Fruit fly (Drosophila melanogaster) Kc167 (cell line): ENCODE measurements around the gene CG15602.
"Not testable (repeated sequence)": the region's sequence is repeated elsewhere in the genome, so short reads cannot be mapped to it uniquely, and the experiment has no call there.

Experiments
- Myc ChIP-seq: fragments of >200 bp; optimal IDR thresholded peaks from 2 replicates; lab custom pipeline; 2017; ENCODE audit warnings: missing external identifiers
- Sin3A ChIP-seq: fragments of >200 bp; optimal IDR thresholded peaks from 2 replicates; lab custom pipeline; 2018; ENCODE audit warnings: missing external identifiers
- h ChIP-seq: fragments of >200 bp; optimal IDR thresholded peaks from 3 replicates; lab custom pipeline; 2018; ENCODE audit warnings: missing external identifiers
- insv ChIP-seq: fragments of >200 bp; optimal IDR thresholded peaks from 3 replicates; lab custom pipeline; 2018; ENCODE audit warnings: missing external identifiers
- psq ChIP-seq: fragments of >200 bp; optimal IDR thresholded peaks from 2 replicates; lab custom pipeline; 2017; ENCODE audit warnings: missing external identifiers
- ttk ChIP-seq: sonication (Bioruptor generic); optimal IDR thresholded peaks from 2 replicates; lab custom pipeline; 2017; ENCODE audit warnings: missing external identifiers

The CG15602 gene

dm6 chrX:15799085-15799557, at the start of gene CG15602, which contains the start of gene sordd2:
Gene CG15602, plus strand, starts transcription at chrX:15799426.
Gene sordd2, minus strand, starts transcription at chrX:15799162.
- not testable (repeated sequence) for TF ChIP-seq h (lab: Kevin White, UChicago); psq; Myc

dm6 chrX:15756018-15756417, 43.2 kb upstream of the CG15602 start, which contains the start of gene CG8260:
Gene CG8260, plus strand, starts transcription at chrX:15756318.
- no peak for TF ChIP-seq Sin3A (lab: Kevin White, UChicago)
- TF ChIP-seq Myc: no peak
- TF ChIP-seq h (lab: Kevin White, UChicago): no peak
- no peak for TF ChIP-seq ttk
- TF ChIP-seq insv (lab: Kevin White, UChicago): no peak
- TF ChIP-seq psq: no peak

dm6 chrX:15758692-15759240, 40.5 kb upstream of the CG15602 start:
- no peak for TF ChIP-seq Sin3A (lab: Kevin White, UChicago)
- no peak for TF ChIP-seq psq
- TF ChIP-seq h (lab: Kevin White, UChicago): no peak
- no peak for TF ChIP-seq insv (lab: Kevin White, UChicago)
- TF ChIP-seq ttk: no peak
- TF ChIP-seq Myc: no peak

- no peak for TF ChIP-seq psq
- no peak for TF ChIP-seq h (lab: Kevin White, UChicago)
- no peak for TF ChIP-seq Sin3A (lab: Kevin White, UChicago)
- TF ChIP-seq Myc: no peak
- no peak for TF ChIP-seq ttk
- no peak for TF ChIP-seq insv (lab: Kevin White, UChicago)
These were observed 39.3 kb upstream of the CG15602 start for dm6 chrX:15759752-15760446.

dm6 chrX:15760447-15761297, 38.6 kb upstream of the CG15602 start, which contains the start of the genes Graf and mRpL3:
Gene Graf, minus strand, starts transcription at chrX:15760733.
Gene mRpL3, plus strand, starts transcription at chrX:15761248.
- TF ChIP-seq Sin3A (lab: Kevin White, UChicago) (no peak), h (lab: Kevin White, UChicago) (no peak), psq (no peak), Myc (no peak), ttk (no peak)

dm6 chrX:15761298-15761640, 38.0 kb upstream of the CG15602 start:
- no peak for TF ChIP-seq psq
- TF ChIP-seq insv (lab: Kevin White, UChicago): no peak
- no peak for TF ChIP-seq Sin3A (lab: Kevin White, UChicago)
- no peak for TF ChIP-seq Myc
- no peak for TF ChIP-seq ttk
- TF ChIP-seq h (lab: Kevin White, UChicago): no peak

dm6 chrX:15762723-15763122, 36.5 kb upstream of the CG15602 start, which contains the start of gene Polr3A:
Gene Polr3A, plus strand, starts transcription at chrX:15762956.
- TF ChIP-seq psq (no peak), Sin3A (lab: Kevin White, UChicago) (no peak), insv (lab: Kevin White, UChicago) (no peak), Myc (no peak), h (lab: Kevin White, UChicago) (no peak), ttk (no peak)

- TF ChIP-seq ttk (no peak), h (lab: Kevin White, UChicago) (no peak), Sin3A (lab: Kevin White, UChicago) (no peak), psq (no peak), insv (lab: Kevin White, UChicago) (no peak), Myc (no peak)
These were observed 32.8 kb upstream of the CG15602 start, which contains the start of gene CG8952 for dm6 chrX:15766395-15766866. Gene CG8952, minus strand, starts transcription at chrX:15766445.

- TF ChIP-seq Sin3A (lab: Kevin White, UChicago) (no peak), Myc (no peak), insv (lab: Kevin White, UChicago) (no peak), psq (no peak), ttk (no peak), h (lab: Kevin White, UChicago) (no peak)
These were observed 29.8 kb upstream of the CG15602 start, which contains the start of gene CG33172 for dm6 chrX:15769457-15769856. Gene CG33172, plus strand, starts transcription at chrX:15769664.

- TF ChIP-seq h (lab: Kevin White, UChicago): no peak
- no peak for TF ChIP-seq ttk
- no peak for TF ChIP-seq Myc
- TF ChIP-seq insv (lab: Kevin White, UChicago): no peak
- TF ChIP-seq psq: no peak
- TF ChIP-seq Sin3A (lab: Kevin White, UChicago): no peak
These were observed 26.6 kb upstream of the CG15602 start, which contains the start of gene CG43672 for dm6 chrX:15772663-15773062. Gene CG43672, plus strand, starts transcription at chrX:15772963.

dm6 chrX:15778846-15779245, 20.4 kb upstream of the CG15602 start, which contains the start of gene CG43673:
Gene CG43673, plus strand, starts transcription at chrX:15779146.
- TF ChIP-seq psq (no peak), insv (lab: Kevin White, UChicago) (no peak), h (lab: Kevin White, UChicago) (no peak), ttk (no peak), Sin3A (lab: Kevin White, UChicago) (no peak), Myc (no peak)

- TF ChIP-seq ttk (no peak), h (lab: Kevin White, UChicago) (no peak), insv (lab: Kevin White, UChicago) (no peak), psq (no peak), Myc (no peak)
These were observed 15.6 kb upstream of the CG15602 start, which contains the start of gene Efhc1.1 for dm6 chrX:15783610-15784009. Gene Efhc1.1, minus strand, starts transcription at chrX:15783710.
